Worm (Caenorhabditis elegans): ENCODE results near the gene F53A9.8.

ce11 chrX:8763607-8764006 lies 44.9 kb upstream of the F53A9.8 start, which contains the start of gene zig-12:
- no peak for TF ChIP-seq F13H6.1 (tag; optimal IDR thresholded peaks at IDR 0.05)
- no peak for TF ChIP-seq ceh-9 (tag; optimal IDR thresholded peaks at IDR 0.05)
- no peak for TF ChIP-seq rnt-1 (tag; optimal IDR thresholded peaks at IDR 0.05)
- TF ChIP-seq hlh-30 (tag; optimal IDR thresholded peaks at IDR 0.05; ENCODE audit: insufficient read depth), result no peak
- TF ChIP-seq pros-1 (tag; optimal IDR thresholded peaks at IDR 0.05), result no peak
- no peak for TF ChIP-seq zip-5 (tag; optimal IDR thresholded peaks at IDR 0.05)
- no peak for TF ChIP-seq ceh-6 (GFP tag; optimal IDR thresholded peaks at IDR 0.05)
- no peak for TF ChIP-seq pag-3 (tag; optimal IDR thresholded peaks at IDR 0.05; ENCODE audit: borderline replicate concordance)
- no peak for TF ChIP-seq lin-11 (tag; optimal IDR thresholded peaks at IDR 0.05)
- TF ChIP-seq sox-4 (tag; optimal IDR thresholded peaks at IDR 0.05), result no peak
- no peak for TF ChIP-seq nhr-11 (tag; optimal IDR thresholded peaks at IDR 0.05)
- no peak for TF ChIP-seq Y22D7AL.16 (tag; optimal IDR thresholded peaks at IDR 0.05)
- TF ChIP-seq pqm-1 (tag; optimal IDR thresholded peaks at IDR 0.05), result no peak
- TF ChIP-seq tbx-2 (tag; optimal IDR thresholded peaks at IDR 0.05), result no peak

Measured in whole organism, late embryonic.